Fruit fly (Drosophila melanogaster) whole organism, wandering third instar larva: ENCODE data around the gene CG11247.

Source experiments
- Abd-B ChIP-seq: fragments of >200 bp; optimal IDR thresholded peaks from 2 replicates; lab custom pipeline; 2017; ENCODE audit warnings: missing biosample characterization, missing genetic modification characterization
- Dfd ChIP-seq: fragments of >200 bp; optimal IDR thresholded peaks from 2 replicates; lab custom pipeline; 2017; ENCODE audit warnings: missing biosample characterization, missing genetic modification characterization
- Dif ChIP-seq: fragments of 200-275, 200-300 bp; sonication (Bioruptor generic); optimal IDR thresholded peaks from 2 replicates; lab custom pipeline; 2018; ENCODE audit warnings: missing biosample characterization, missing genetic modification characterization; ENCODE audit not compliant: partially characterized antibody
- Jra ChIP-seq: sonication (Bioruptor generic); optimal IDR thresholded peaks from 2 replicates; lab custom pipeline; 2016; ENCODE audit warnings: missing biosample characterization, missing genetic modification characterization
- Mio ChIP-seq: sonication (Bioruptor generic); optimal IDR thresholded peaks from 2 replicates; lab custom pipeline; 2016; ENCODE audit warnings: missing biosample characterization, missing genetic modification characterization
- dl ChIP-seq, 2 experiments: fragments of 175-275, 200-275 bp in 1 of 2; fragments of 200-275 bp in 1 of 2; sonication (Bioruptor generic); optimal IDR thresholded peaks; lab custom pipeline; 2018; ENCODE audit warnings: mild to moderate bottlenecking in 2 of 2, missing biosample characterization in 2 of 2, missing genetic modification characterization in 2 of 2, moderate library complexity in 2 of 2; ENCODE audit not compliant: partially characterized antibody in 2 of 2, insufficient read depth in 1 of 2
- pan ChIP-seq: fragments of >200 bp; optimal IDR thresholded peaks from 2 replicates; lab custom pipeline; 2017

DNA sequence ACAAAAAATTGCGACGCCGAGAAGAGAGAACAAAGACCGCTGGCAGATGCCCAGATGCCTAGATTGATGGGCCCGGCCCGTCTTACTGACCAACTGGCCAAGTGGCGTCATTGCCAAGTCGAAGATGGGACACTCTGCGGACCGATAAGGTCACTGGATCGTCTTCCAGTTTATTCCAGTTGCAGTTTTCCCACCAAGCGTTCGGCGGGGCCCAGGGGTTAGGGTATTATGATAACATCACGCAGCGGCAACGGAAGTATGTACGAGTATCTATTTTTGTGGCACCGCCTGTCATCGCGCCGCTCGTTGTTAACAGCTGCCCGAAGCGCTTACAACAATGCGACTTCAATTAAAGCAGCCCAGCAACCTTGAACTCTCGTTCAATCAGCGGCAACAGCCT is 28.6 kb downstream of the CG11247 start:
- TF ChIP-seq Dif (GFP tag; lab: Kevin White, UChicago) = no peak
- no peak for TF ChIP-seq Dfd (GFP tag; lab: Kevin White, UChicago)
- TF ChIP-seq Jra (GFP tag; lab: Kevin White, UChicago) = no peak
- no peak for TF ChIP-seq dl (GFP tag; optimal IDR thresholded peaks at IDR 0.05; lab: Kevin White, UChicago; ENCODE audit: insufficient read depth in 1 of 2, partially characterized antibody in 2 of 2)
- TF ChIP-seq Abd-B (GFP tag; lab: Kevin White, UChicago) = no peak
- TF ChIP-seq Mio (GFP tag; lab: Kevin White, UChicago) = no peak
- TF ChIP-seq pan (lab: Kevin White, UChicago) = no peak
